Fruit fly (Drosophila melanogaster) whole organism, embryonic: ENCODE measurements around the gene CG12539.

Experiments
- Atf3 ChIP-seq: fragments of 200-800 bp; sonication (Bioruptor generic); optimal IDR thresholded peaks from 3 replicates; lab custom pipeline; 2016; ENCODE audit warnings: missing biosample characterization, missing genetic modification characterization
- CG10366 ChIP-seq: fragments of 200-800 bp; sonication (Bioruptor generic); IDR thresholded peaks from 2 replicates; pipeline ENCODE4 v1.3.6; 2022; ENCODE audit warnings: missing biosample characterization, missing genetic modification characterization
- CG11456 ChIP-seq: fragments of 200-800 bp; sonication (Bioruptor generic); IDR thresholded peaks from 3 replicates; pipeline ENCODE4 v1.3.6; 2022; ENCODE audit warnings: missing biosample characterization, missing genetic modification characterization
- CG12219 ChIP-seq: fragments of 200-800 bp; sonication (Bioruptor generic); optimal IDR thresholded peaks from 3 replicates; lab custom pipeline; 2018; ENCODE audit warnings: missing biosample characterization, mild to moderate bottlenecking, missing genetic modification characterization
- CG14014 ChIP-seq: fragments of 200-800 bp; sonication (Bioruptor generic); IDR thresholded peaks from 2 replicates; pipeline ENCODE4 v1.3.6; 2022; ENCODE audit warnings: missing biosample characterization, missing genetic modification characterization
- CG14050 ChIP-seq: fragments of 200-800 bp; sonication (Bioruptor generic); IDR thresholded peaks from 3 replicates; pipeline ENCODE4 v1.3.6; 2022; ENCODE audit warnings: missing biosample characterization, missing genetic modification characterization
- CG14441 ChIP-seq: fragments of 200-800 bp; sonication (Bioruptor generic); IDR thresholded peaks from 2 replicates; pipeline ENCODE4 v1.3.6; 2022; ENCODE audit warnings: missing biosample characterization, missing genetic modification characterization
- CG15073 ChIP-seq: fragments of 200-800 bp; sonication (Bioruptor generic); optimal IDR thresholded peaks from 2 replicates; lab custom pipeline; 2016; ENCODE audit warnings: missing biosample characterization, missing genetic modification characterization
- CG15479 ChIP-seq: fragments of 200-800 bp; sonication (Bioruptor generic); optimal IDR thresholded peaks from 3 replicates; lab custom pipeline; 2019; ENCODE audit warnings: missing biosample characterization, mild to moderate bottlenecking, missing genetic modification characterization, moderate library complexity
- CG15601 ChIP-seq: fragments of 200-800 bp; sonication (Bioruptor generic); optimal IDR thresholded peaks from 3 replicates; lab custom pipeline; 2019; ENCODE audit warnings: missing biosample characterization, mild to moderate bottlenecking, missing genetic modification characterization, moderate library complexity
- CG1602 ChIP-seq: fragments of 200-800 bp; sonication (Bioruptor generic); optimal IDR thresholded peaks from 3 replicates; lab custom pipeline; 2016; ENCODE audit warnings: missing biosample characterization, missing genetic modification characterization
- CG16813 ChIP-seq: fragments of 200-800 bp; sonication (Bioruptor generic); IDR thresholded peaks from 3 replicates; pipeline ENCODE4 v1.3.6; 2022; ENCODE audit warnings: missing biosample characterization, missing genetic modification characterization; ENCODE audit not compliant: partially characterized antibody
- CG17385 ChIP-seq: fragments of 200-800 bp; sonication (Bioruptor generic); optimal IDR thresholded peaks from 3 replicates; lab custom pipeline; 2018; ENCODE audit warnings: missing biosample characterization, mild to moderate bottlenecking, missing genetic modification characterization
- CG2120 ChIP-seq: fragments of 200-800 bp; sonication (Bioruptor generic); optimal IDR thresholded peaks from 3 replicates; lab custom pipeline; 2016; ENCODE audit warnings: missing biosample characterization, missing genetic modification characterization
- CG2202 ChIP-seq: fragments of 200-800 bp; sonication (Bioruptor generic); optimal IDR thresholded peaks from 2 replicates; lab custom pipeline; 2018; ENCODE audit warnings: missing biosample characterization, mild to moderate bottlenecking, missing genetic modification characterization
- CG32767 ChIP-seq: fragments of 200-800 bp; sonication (Bioruptor generic); IDR thresholded peaks from 2 replicates; pipeline ENCODE4 v1.3.6; 2022; ENCODE audit warnings: missing biosample characterization, missing genetic modification characterization
- CG33557 ChIP-seq: fragments of 200-800 bp; sonication (Bioruptor generic); optimal IDR thresholded peaks from 2 replicates; lab custom pipeline; 2019; ENCODE audit warnings: missing biosample characterization, mild to moderate bottlenecking, missing genetic modification characterization, moderate library complexity
- CG6813 ChIP-seq: fragments of 200-800 bp; sonication (Bioruptor generic); optimal IDR thresholded peaks from 2 replicates; lab custom pipeline; 2017; ENCODE audit warnings: missing biosample characterization, missing genetic modification characterization, mild to moderate bottlenecking, moderate library complexity, missing genetic modification reagents
- CG7271 ChIP-seq: fragments of 200-800 bp; sonication (Bioruptor generic); optimal IDR thresholded peaks from 2 replicates; lab custom pipeline; 2018; ENCODE audit warnings: missing biosample characterization, mild to moderate bottlenecking, missing genetic modification characterization, moderate library complexity
- CG7839 ChIP-seq: fragments of 200-800 bp; sonication (Bioruptor generic); optimal IDR thresholded peaks from 3 replicates; lab custom pipeline; 2018; ENCODE audit warnings: missing biosample characterization, mild to moderate bottlenecking, missing genetic modification characterization, moderate library complexity
- CG8765 ChIP-seq: fragments of 200-800 bp; sonication (Bioruptor generic); IDR thresholded peaks from 2 replicates; pipeline ENCODE4 v1.3.6; 2022; ENCODE audit warnings: missing biosample characterization, missing genetic modification characterization
- CrebB ChIP-seq: fragments of 200-800 bp; sonication (Bioruptor generic); optimal IDR thresholded peaks from 3 replicates; lab custom pipeline; 2018; ENCODE audit warnings: missing biosample characterization, mild to moderate bottlenecking, missing genetic modification characterization
- Dad ChIP-seq: fragments of 200-800 bp; sonication (Bioruptor generic); optimal IDR thresholded peaks from 3 replicates; lab custom pipeline; 2016; ENCODE audit warnings: missing biosample characterization, missing genetic modification characterization
- Dbx ChIP-seq: fragments of 200-800 bp; sonication (Bioruptor generic); IDR thresholded peaks from 3 replicates; pipeline ENCODE4 v1.3.6; 2022; ENCODE audit warnings: missing biosample characterization, missing genetic modification characterization
- Dp ChIP-seq: fragments of 200-800 bp; sonication (Bioruptor generic); optimal IDR thresholded peaks from 2 replicates; lab custom pipeline; 2018; ENCODE audit warnings: missing biosample characterization, mild to moderate bottlenecking, missing genetic modification characterization, moderate library complexity
- Fer1 ChIP-seq: fragments of 200-800 bp; sonication (Bioruptor generic); optimal IDR thresholded peaks from 2 replicates; lab custom pipeline; 2017; ENCODE audit warnings: missing biosample characterization, mild to moderate bottlenecking, missing genetic modification characterization
- H15 ChIP-seq: fragments of 200-800 bp; sonication (Bioruptor generic); IDR thresholded peaks from 3 replicates; pipeline ENCODE4 v1.3.6; 2022; ENCODE audit warnings: missing biosample characterization, missing genetic modification characterization
- Hmr ChIP-seq: fragments of 200-800 bp; sonication (Bioruptor generic); optimal IDR thresholded peaks from 3 replicates; lab custom pipeline; 2017; ENCODE audit warnings: mild to moderate bottlenecking, missing biosample characterization, missing genetic modification reagents, missing genetic modification characterization
- Meics ChIP-seq: fragments of 200-800 bp; sonication (Bioruptor generic); optimal IDR thresholded peaks from 2 replicates; lab custom pipeline; 2017; ENCODE audit warnings: missing biosample characterization, mild to moderate bottlenecking, missing genetic modification characterization
- Nf-YB ChIP-seq: fragments of 200-800 bp; sonication (Bioruptor generic); optimal IDR thresholded peaks from 3 replicates; lab custom pipeline; 2019; ENCODE audit warnings: missing biosample characterization, mild to moderate bottlenecking, missing genetic modification characterization, moderate library complexity
- NfI ChIP-seq: fragments of 200-800 bp; sonication (Bioruptor generic); optimal IDR thresholded peaks from 3 replicates; lab custom pipeline; 2018; ENCODE audit warnings: missing biosample characterization, mild to moderate bottlenecking, missing genetic modification characterization, moderate library complexity
- Optix ChIP-seq: fragments of 200-800 bp; sonication (Bioruptor generic); IDR thresholded peaks from 3 replicates; pipeline ENCODE4 v1.3.6; 2022; ENCODE audit warnings: missing biosample characterization, missing genetic modification characterization
- Rx ChIP-seq: fragments of 200-800 bp; sonication (Bioruptor generic); IDR thresholded peaks from 2 replicates; pipeline ENCODE4 v1.3.6; 2022; ENCODE audit warnings: missing biosample characterization, missing genetic modification characterization
- TFAM ChIP-seq: fragments of 200-800 bp; sonication (Bioruptor generic); optimal IDR thresholded peaks from 2 replicates; lab custom pipeline; 2017; ENCODE audit warnings: missing biosample characterization, missing genetic modification characterization, inconsistent platforms
- ab ChIP-seq: fragments of 200-800 bp; sonication (Bioruptor generic); optimal IDR thresholded peaks from 2 replicates; lab custom pipeline; 2016; ENCODE audit warnings: missing biosample characterization, missing genetic modification characterization
- az2 ChIP-seq: fragments of 200-800 bp; sonication (Bioruptor generic); optimal IDR thresholded peaks from 3 replicates; lab custom pipeline; 2016; ENCODE audit warnings: missing biosample characterization, missing genetic modification characterization
- btn ChIP-seq: fragments of 200-800 bp; sonication (Bioruptor generic); optimal IDR thresholded peaks from 2 replicates; lab custom pipeline; 2016; ENCODE audit warnings: missing biosample characterization, missing genetic modification characterization
- chinmo ChIP-seq: fragments of 200-800 bp; sonication (Bioruptor generic); IDR thresholded peaks from 4 replicates; pipeline ENCODE4 v1.3.6; 2022; ENCODE audit warnings: missing biosample characterization, missing genetic modification characterization; ENCODE audit not compliant: partially characterized antibody
- crol ChIP-seq: fragments of 200-800 bp; sonication (Bioruptor generic); IDR thresholded peaks from 2 replicates; pipeline ENCODE4 v1.3.6; 2022; ENCODE audit warnings: missing biosample characterization, missing genetic modification characterization
- crp ChIP-seq, 2 experiments: fragments of 200-800 bp; sonication (Bioruptor generic); optimal IDR thresholded peaks; 2 replicates in 1 of 2; 3 replicates in 1 of 2; lab custom pipeline; 2017; ENCODE audit warnings: missing biosample characterization in 2 of 2, missing genetic modification characterization in 2 of 2, mild to moderate bottlenecking in 1 of 2, moderate library complexity in 1 of 2
- en ChIP-seq: fragments of 200-800 bp; sonication (Bioruptor generic); optimal IDR thresholded peaks from 2 replicates; lab custom pipeline; 2016; ENCODE audit warnings: missing biosample characterization, missing genetic modification characterization
- ken ChIP-seq: fragments of 200-800 bp; sonication (Bioruptor generic); IDR thresholded peaks from 3 replicates; pipeline ENCODE4 v1.3.6; 2022; ENCODE audit warnings: missing biosample characterization, missing genetic modification characterization
- maf-S ChIP-seq: fragments of 200-800 bp; sonication (Bioruptor generic); optimal IDR thresholded peaks from 2 replicates; lab custom pipeline; 2016; ENCODE audit warnings: missing biosample characterization, missing genetic modification characterization
- org-1 ChIP-seq: fragments of 200-800 bp; sonication (Bioruptor generic); optimal IDR thresholded peaks from 2 replicates; lab custom pipeline; 2017; ENCODE audit warnings: missing biosample characterization, missing genetic modification characterization
- psq ChIP-seq: fragments of 200-800 bp; sonication (Bioruptor generic); optimal IDR thresholded peaks from 2 replicates; lab custom pipeline; 2017; ENCODE audit warnings: missing biosample characterization, missing genetic modification characterization
- slbo ChIP-seq: fragments of 200-800 bp; sonication (Bioruptor generic); IDR thresholded peaks from 2 replicates; pipeline ENCODE4 v1.3.6; 2022; ENCODE audit warnings: missing biosample characterization, missing genetic modification characterization
- ssp ChIP-seq: fragments of 200-800 bp; sonication (Bioruptor generic); IDR thresholded peaks from 2 replicates; pipeline ENCODE4 v1.3.6; 2022; ENCODE audit warnings: missing biosample characterization, missing genetic modification characterization
- trem ChIP-seq: fragments of 200-800 bp; optimal IDR thresholded peaks from 3 replicates; lab custom pipeline; 2019; ENCODE audit warnings: missing biosample characterization, mild to moderate bottlenecking, missing genetic modification characterization, moderate library complexity
- trh ChIP-seq: fragments of 200-800 bp; sonication (Bioruptor generic); optimal IDR thresholded peaks from 2 replicates; lab custom pipeline; 2016; ENCODE audit warnings: missing biosample characterization, missing genetic modification characterization
- zen ChIP-seq: fragments of 200-800 bp; sonication (Bioruptor generic); optimal IDR thresholded peaks from 3 replicates; lab custom pipeline; 2018; ENCODE audit warnings: missing biosample characterization, mild to moderate bottlenecking, missing genetic modification characterization, moderate library complexity

The CG12539 gene

DNA sequence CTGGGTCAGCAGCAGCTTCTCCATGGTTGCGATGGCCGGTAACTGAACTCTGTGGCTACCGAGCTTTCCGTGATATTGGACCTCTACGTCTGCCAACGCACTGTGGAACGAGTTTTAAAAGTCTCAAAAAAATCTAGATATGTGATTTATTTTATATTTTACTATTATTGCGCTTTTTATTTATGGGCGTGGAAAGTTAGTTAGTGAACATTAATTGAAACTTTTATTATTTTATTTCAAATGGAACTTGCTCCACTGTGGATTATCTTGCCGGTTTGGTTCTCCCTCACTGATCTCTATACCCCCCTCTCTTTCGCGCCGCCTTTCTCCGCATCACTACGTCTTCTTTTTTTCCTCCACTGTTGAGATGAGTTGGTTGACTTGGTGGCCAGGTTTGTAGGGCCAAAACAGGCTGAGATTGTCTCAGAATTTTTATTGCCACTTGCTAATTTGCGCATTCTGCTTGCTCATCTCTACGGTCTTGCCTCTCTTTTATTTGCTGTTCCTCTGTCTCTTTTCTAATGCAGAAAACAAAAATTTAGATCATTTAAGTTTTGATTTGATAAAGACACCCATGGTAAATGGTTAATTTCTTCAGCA lies 4.3 kb upstream of the CG12539 start, which contains the start of gene CG9522 (continued):
- TF ChIP-seq CG33557 (GFP tag; lab: Kevin White, UChicago) (peak; percentile 56), CG6813 (GFP tag; lab: Kevin White, UChicago) (peak; percentile 67), CG1602 (GFP tag; lab: Kevin White, UChicago) (peak; percentile 51), crp (GFP tag; optimal IDR thresholded peaks at IDR 0.05; lab: Kevin White, UChicago) (no peak), trem (tag; lab: Kevin White, UChicago) (peak; percentile 68), CG17385 (GFP tag; lab: Kevin White, UChicago) (peak; percentile 75), TFAM (GFP tag; lab: Kevin White, UChicago) (no peak), en (GFP tag; lab: Kevin White, UChicago) (no peak), slbo (GFP tag; lab: Robert Waterston, UW) (peak; percentile 76), Atf3 (GFP tag; lab: Kevin White, UChicago) (no peak), Dad (peak; percentile 37), CG7271 (tag; lab: Kevin White, UChicago) (no peak), Hmr (GFP tag; lab: Kevin White, UChicago) (peak; percentile 58), CG14050 (GFP tag; lab: Robert Waterston, UW) (peak; percentile 34; the same call in 1 of the 3 replicates), Optix (peak; percentile 59; the same call in 2 of the 3 replicates), crol (peak; percentile 40; the same call in 1 of the 2 replicates), CrebB (no peak), psq (GFP tag; lab: Kevin White, UChicago) (no peak), az2 (peak; percentile 68), CG2120 (peak; percentile 61), Dp (GFP tag; lab: Kevin White, UChicago) (no peak), chinmo (GFP tag; lab: Robert Waterston, UW) (no peak), CG10366 (GFP tag; lab: Robert Waterston, UW) (peak; percentile 67), zen (tag; lab: Kevin White, UChicago) (peak; percentile 49), org-1 (peak; percentile 45), CG8765 (peak; percentile 53; the same call in 1 of the 2 replicates), ssp (peak; percentile 59), CG32767 (0 out of 2 replicates have a peak, but pooled peaks have one; percentile 44), CG7839 (tag; lab: Kevin White, UChicago) (peak; percentile 70), CG15479 (GFP tag; lab: Kevin White, UChicago) (no peak), ab (GFP tag; lab: Kevin White, UChicago) (no peak), trh (no peak), Meics (peak; percentile 55), ken (GFP tag; lab: Robert Waterston, UW) (peak; percentile 69; the same call in 1 of the 3 replicates), maf-S (GFP tag; lab: Kevin White, UChicago) (peak; percentile 37), CG14014 (peak; percentile 70), Nf-YB (peak; percentile 51), CG16813 (GFP tag; lab: Robert Waterston, UW) (no peak), CG12219 (GFP tag; lab: Kevin White, UChicago) (peak; percentile 70), Dbx (GFP tag; lab: Robert Waterston, UW) (peak; percentile 62; the same call in 1 of the 3 replicates), CG11456 (GFP tag; lab: Robert Waterston, UW) (peak; percentile 69; the same call in 2 of the 3 replicates), H15 (peak; percentile 59; the same call in 1 of the 3 replicates), Fer1 (GFP tag; lab: Kevin White, UChicago) (peak; percentile 69), Rx (GFP tag; lab: Robert Waterston, UW) (0 out of 2 replicates have a peak, but pooled peaks have one; percentile 18), CG2202 (tag; lab: Kevin White, UChicago) (peak; percentile 62), btn (GFP tag; lab: Kevin White, UChicago) (peak; percentile 6), NfI (GFP tag; lab: Kevin White, UChicago) (peak; percentile 46), CG15073 (GFP tag; lab: Kevin White, UChicago) (no peak), CG14441 (GFP tag; lab: Robert Waterston, UW) (peak; percentile 39; the same call in 1 of the 2 replicates), CG15601 (tag; lab: Kevin White, UChicago) (peak; percentile 74)
